Fruit fly (Drosophila melanogaster) whole organism: Measurements from ENCODE around the gene RASSF8.
A peak's percentile ranks its signal among the peaks of the same experiment; 100 is the strongest.

Source experiments
- CG8478 ChIP-seq: fragments of >200 bp; optimal IDR thresholded peaks from 2 replicates; lab custom pipeline; 2018; ENCODE audit warnings: inconsistent platforms
- Dll ChIP-seq: fragments of >200 bp; optimal IDR thresholded peaks from 2 replicates; lab custom pipeline; 2017
- EcR ChIP-seq, 2 experiments: fragments of >200 bp; optimal IDR thresholded peaks; 2 replicates each; lab custom pipeline; 2017; ENCODE audit warnings: missing biosample characterization in 2 of 2, missing genetic modification characterization in 2 of 2, missing genetic modification reagents in 2 of 2
- pan ChIP-seq: fragments of >200 bp; optimal IDR thresholded peaks from 2 replicates; lab custom pipeline; 2017
- psq ChIP-seq: fragments of >200 bp; optimal IDR thresholded peaks from 2 replicates; lab custom pipeline; 2017
- usp ChIP-seq: fragments of >200 bp; optimal IDR thresholded peaks from 2 replicates; lab custom pipeline; 2017; ENCODE audit warnings: missing biosample characterization, missing genetic modification characterization, mixed read lengths

The RASSF8 gene

DNA sequence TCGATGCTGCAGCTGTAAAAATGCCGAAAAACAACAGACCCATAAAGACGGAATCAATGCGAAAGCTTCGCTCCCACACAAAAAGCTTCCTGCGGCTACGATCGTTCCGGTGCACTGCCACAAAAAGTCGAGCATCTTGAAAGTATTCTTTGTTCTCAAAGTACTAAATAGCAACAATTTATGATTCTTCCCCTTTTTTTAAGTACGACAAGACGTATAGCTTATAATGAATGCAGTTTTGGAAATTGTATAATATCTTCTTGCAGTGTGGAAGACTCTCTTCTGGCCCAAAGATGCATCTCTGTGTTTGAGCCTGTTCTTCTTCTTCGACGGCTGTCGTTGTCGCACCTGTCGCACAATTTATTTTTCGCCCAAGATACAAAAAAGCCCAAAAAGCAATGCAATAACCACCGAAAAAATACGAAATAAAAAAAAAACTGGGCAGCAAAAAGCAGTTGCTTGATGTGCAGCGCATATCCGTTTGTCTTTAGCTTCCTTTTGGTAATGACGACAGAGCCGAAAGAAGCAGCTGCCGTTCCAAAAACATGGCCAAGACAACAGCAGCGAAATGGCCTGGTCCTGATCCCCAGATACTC, 27.6 kb upstream of the RASSF8 start:
- TF ChIP-seq Dll (lab: Kevin White, UChicago), result no peak
- no peak for TF ChIP-seq CG8478 (lab: Kevin White, UChicago)
- TF ChIP-seq psq (lab: Kevin White, UChicago), result no peak
- TF ChIP-seq EcR (GFP tag; optimal IDR thresholded peaks at IDR 0.05; lab: Kevin White, UChicago), result no peak
- no peak for TF ChIP-seq usp (GFP tag; lab: Kevin White, UChicago)
- no peak for TF ChIP-seq pan (lab: Kevin White, UChicago)

DNA sequence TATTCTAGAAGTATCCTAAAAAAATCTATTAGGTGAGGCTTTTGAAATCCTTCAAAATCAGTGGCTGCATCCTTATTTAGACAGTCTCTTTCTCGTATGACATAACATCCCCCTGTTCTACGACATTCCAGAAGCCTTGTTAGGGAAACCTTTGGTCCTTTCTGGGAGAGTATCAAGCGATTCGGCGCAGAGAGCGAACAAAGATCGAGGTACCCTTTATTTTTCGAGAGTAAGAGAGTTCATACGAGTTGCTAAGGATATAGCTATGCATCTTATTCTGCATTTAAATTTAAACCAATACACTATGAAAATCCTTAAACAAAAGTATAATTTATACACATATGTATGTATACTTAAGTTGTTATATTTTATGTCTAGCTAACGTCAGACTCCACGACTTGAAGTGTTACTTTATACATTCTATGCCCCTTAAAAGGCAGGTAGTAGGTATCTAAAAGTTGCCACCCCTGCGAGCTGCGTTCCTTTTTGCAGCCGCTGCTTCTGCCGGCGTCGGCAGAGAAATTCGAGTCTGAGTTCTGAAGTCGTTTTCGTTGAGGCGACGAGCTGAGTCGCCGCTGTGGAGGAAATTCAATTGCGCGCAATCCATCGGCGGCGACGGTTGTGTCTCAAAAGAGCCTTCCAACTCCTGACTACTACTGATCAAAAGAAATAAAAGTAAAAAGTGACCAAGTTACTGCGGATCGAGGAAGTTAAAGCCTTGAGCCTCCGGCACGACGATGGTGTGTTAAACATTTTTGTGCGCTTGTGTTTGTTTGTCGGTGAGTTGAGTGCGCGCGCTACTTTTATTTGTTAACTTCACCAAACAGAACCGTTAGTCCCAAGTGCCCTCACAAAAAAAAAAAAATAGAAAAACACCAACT, 24.1 kb upstream of the RASSF8 start, which contains the start of gene jigr1:
jigr1 (plus strand) TSS at position 550 of the 881 bp plus-strand sequence.
- peak; percentile 91 for TF ChIP-seq pan (lab: Kevin White, UChicago)
- TF ChIP-seq EcR (GFP tag; optimal IDR thresholded peaks at IDR 0.05; lab: Kevin White, UChicago), result no peak

dm6 chr3R:25638381-25638780, 23.2 kb upstream of the RASSF8 start:
- TF ChIP-seq usp (GFP tag; lab: Kevin White, UChicago) (no peak), pan (lab: Kevin White, UChicago) (no peak), CG8478 (lab: Kevin White, UChicago) (no peak), Dll (lab: Kevin White, UChicago) (no peak), psq (lab: Kevin White, UChicago) (no peak), EcR (GFP tag; optimal IDR thresholded peaks at IDR 0.05; lab: Kevin White, UChicago) (no peak)

- TF ChIP-seq EcR (GFP tag; optimal IDR thresholded peaks at IDR 0.05; lab: Kevin White, UChicago) (no peak), psq (lab: Kevin White, UChicago) (no peak), pan (lab: Kevin White, UChicago) (no peak), CG8478 (lab: Kevin White, UChicago) (no peak), usp (GFP tag; lab: Kevin White, UChicago) (no peak), Dll (lab: Kevin White, UChicago) (no peak)
Observed at dm6 chr3R:25638961-25639360, 22.6 kb upstream of the RASSF8 start.

dm6 chr3R:25640463-25640862, 21.1 kb upstream of the RASSF8 start:
- no peak for TF ChIP-seq EcR (GFP tag; optimal IDR thresholded peaks at IDR 0.05; lab: Kevin White, UChicago)
- TF ChIP-seq usp (GFP tag; lab: Kevin White, UChicago), result no peak
- TF ChIP-seq pan (lab: Kevin White, UChicago), result no peak
- no peak for TF ChIP-seq Dll (lab: Kevin White, UChicago)
- no peak for TF ChIP-seq psq (lab: Kevin White, UChicago)
- TF ChIP-seq CG8478 (lab: Kevin White, UChicago), result no peak

- TF ChIP-seq psq (lab: Kevin White, UChicago) (no peak), usp (GFP tag; lab: Kevin White, UChicago) (no peak), pan (lab: Kevin White, UChicago) (no peak), Dll (lab: Kevin White, UChicago) (no peak), CG8478 (lab: Kevin White, UChicago) (no peak), EcR (GFP tag; optimal IDR thresholded peaks at IDR 0.05; lab: Kevin White, UChicago) (no peak)
Observed at dm6 chr3R:25644172-25644571, 17.4 kb upstream of the RASSF8 start.

DNA sequence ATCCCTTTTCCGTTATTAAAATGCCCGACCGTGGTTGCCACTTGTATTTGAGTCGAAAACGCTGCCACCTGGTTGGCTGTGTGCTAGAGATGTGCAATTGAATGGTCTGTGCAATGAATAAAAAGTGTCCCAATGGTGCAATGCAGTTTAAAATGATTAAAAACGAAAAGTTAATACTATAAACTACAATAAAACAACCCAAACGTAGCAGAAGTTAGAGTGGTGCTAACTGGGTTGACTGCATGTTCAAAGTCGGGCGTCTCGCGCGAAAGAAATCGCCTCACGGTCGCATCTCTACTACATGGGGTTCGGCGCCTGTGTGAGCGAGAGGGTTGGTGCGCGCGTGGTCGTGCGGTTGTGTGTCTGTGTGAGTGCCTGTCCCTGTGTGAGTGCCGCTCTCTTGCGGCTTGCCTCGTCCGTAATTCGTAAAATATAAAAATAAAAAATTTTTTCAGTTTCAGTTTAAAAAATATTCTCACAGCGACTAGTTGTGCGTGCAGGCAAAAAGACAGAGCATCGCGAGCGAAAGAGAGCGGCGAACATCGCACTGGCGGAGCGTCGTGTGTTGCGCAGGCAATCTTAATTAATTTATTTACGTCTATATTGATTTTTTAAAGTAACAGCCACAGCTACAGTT, 14.6 kb upstream of the RASSF8 start:
- TF ChIP-seq Dll (lab: Kevin White, UChicago) (no peak), CG8478 (lab: Kevin White, UChicago) (peak; percentile 6)

- no peak for TF ChIP-seq EcR (GFP tag; optimal IDR thresholded peaks at IDR 0.05; lab: Kevin White, UChicago)
Observed at dm6 chr3R:25647577-25648257, 13.9 kb upstream of the RASSF8 start.

dm6 chr3R:25648258-25648606, 13.4 kb upstream of the RASSF8 start:
- no peak for TF ChIP-seq CG8478 (lab: Kevin White, UChicago)

dm6 chr3R:25650417-25650816, 11.2 kb upstream of the RASSF8 start:
- TF ChIP-seq CG8478 (lab: Kevin White, UChicago) (no peak), usp (GFP tag; lab: Kevin White, UChicago) (no peak), Dll (lab: Kevin White, UChicago) (no peak), psq (lab: Kevin White, UChicago) (no peak), pan (lab: Kevin White, UChicago) (no peak), EcR (GFP tag; optimal IDR thresholded peaks at IDR 0.05; lab: Kevin White, UChicago) (no peak)

DNA sequence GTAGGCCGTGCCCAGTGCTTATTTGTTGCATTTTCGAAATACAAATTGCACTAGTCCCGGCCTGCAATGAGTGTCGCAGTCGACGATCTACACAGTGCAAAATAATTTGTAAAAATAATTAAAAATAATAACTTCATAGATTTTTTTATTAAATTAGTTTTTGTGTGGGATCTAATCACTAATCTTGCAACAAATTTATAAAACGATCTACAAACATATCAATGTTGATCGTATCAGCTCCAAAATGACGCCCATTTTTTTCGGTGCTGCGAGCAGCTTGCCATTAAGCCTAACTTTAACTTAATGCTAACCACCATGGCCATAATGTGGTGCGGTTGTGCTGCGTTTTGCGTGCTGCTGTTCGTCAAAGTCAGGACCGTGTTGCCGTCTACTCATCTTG, 10.2 kb upstream of the RASSF8 start:
- TF ChIP-seq usp (GFP tag; lab: Kevin White, UChicago), result no peak
- no peak for TF ChIP-seq psq (lab: Kevin White, UChicago)
- no peak for TF ChIP-seq CG8478 (lab: Kevin White, UChicago)
- no peak for TF ChIP-seq pan (lab: Kevin White, UChicago)
- TF ChIP-seq Dll (lab: Kevin White, UChicago), result no peak
- no peak for TF ChIP-seq EcR (GFP tag; optimal IDR thresholded peaks at IDR 0.05; lab: Kevin White, UChicago)
